Worm (Caenorhabditis elegans) whole organism, mixed stage, embryonic: Measurements from ENCODE around the gene F31B12.4.

ENCODE experiments used
- elt-1 ChIP-seq: sonication (generic microtip); optimal IDR thresholded peaks from 2 replicates; lab custom pipeline; 2017; ENCODE audit warnings: missing genetic modification characterization, mild to moderate bottlenecking, missing compliant biosample characterization, antibody characterized with exemption, moderate library complexity, borderline replicate concordance; ENCODE audit not compliant: insufficient read depth
- elt-3 ChIP-seq: fragments of 150-350 bp; optimal IDR thresholded peaks from 2 replicates; lab custom pipeline; 2014; ENCODE audit warnings: missing biosample characterization, missing genetic modification characterization
- mep-1 ChIP-seq: fragments of 150-350 bp; optimal IDR thresholded peaks from 2 replicates; lab custom pipeline; 2017; ENCODE audit warnings: missing biosample characterization, missing genetic modification reagents, missing genetic modification characterization, inconsistent platforms
- nhr-12 ChIP-seq: fragments of 150-350 bp; optimal IDR thresholded peaks from 2 replicates; lab custom pipeline; 2014; ENCODE audit warnings: missing biosample characterization, missing genetic modification characterization
- nhr-237 ChIP-seq: fragments of 150-350 bp; optimal IDR thresholded peaks from 2 replicates; lab custom pipeline; 2014; ENCODE audit warnings: missing biosample characterization, missing genetic modification characterization
- nhr-28 ChIP-seq: fragments of 150-350 bp; optimal IDR thresholded peaks from 2 replicates; lab custom pipeline; 2014; ENCODE audit warnings: missing biosample characterization, missing genetic modification characterization
- pha-4 ChIP-seq: fragments of 150-350 bp; optimal IDR thresholded peaks from 2 replicates; lab custom pipeline; 2018; ENCODE audit warnings: missing biosample characterization, missing genetic modification reagents, missing genetic modification characterization
- sem-2 ChIP-seq: fragments of 200-800 bp; sonication (Bioruptor generic); optimal IDR thresholded peaks from 2 replicates; lab custom pipeline; 2018; ENCODE audit warnings: mild to moderate bottlenecking, missing genetic modification characterization, missing compliant biosample characterization
- snpc-4 ChIP-seq: fragments of 150-350 bp; optimal IDR thresholded peaks from 2 replicates; lab custom pipeline; 2014; ENCODE audit warnings: missing biosample characterization, missing genetic modification characterization
- unc-39 ChIP-seq: fragments of 150-350 bp; optimal IDR thresholded peaks from 2 replicates; lab custom pipeline; 2014; ENCODE audit warnings: missing biosample characterization, missing genetic modification characterization
- unc-62 ChIP-seq: fragments of 150-350 bp; optimal IDR thresholded peaks from 2 replicates; lab custom pipeline; 2014; ENCODE audit warnings: missing biosample characterization, missing genetic modification reagents, missing genetic modification characterization
- ztf-11 ChIP-seq: fragments of 150-350 bp; optimal IDR thresholded peaks from 2 replicates; lab custom pipeline; 2014; ENCODE audit warnings: missing biosample characterization, missing genetic modification characterization

DNA sequence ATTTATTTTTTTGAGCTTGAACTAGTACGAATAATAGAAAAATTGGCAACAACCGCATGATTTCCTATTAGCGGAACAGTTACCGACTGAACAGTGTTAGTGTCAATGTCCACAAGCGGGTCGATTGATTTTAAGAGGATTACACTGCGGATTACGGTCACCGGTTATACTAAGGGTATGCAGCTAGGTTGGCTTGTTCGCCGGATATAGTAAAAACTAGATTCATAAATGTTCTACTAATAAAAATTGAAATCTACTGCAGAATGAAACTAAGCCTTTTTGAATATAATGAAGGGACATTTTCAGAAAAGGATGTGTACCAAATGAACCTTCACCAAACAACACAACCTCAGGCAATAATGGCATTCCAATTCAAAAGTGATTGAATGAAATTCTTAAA is 46.9 kb upstream of the F31B12.4 start, which contains the start of gene R07A4.4:
- TF ChIP-seq mep-1 (tag; lab: Kevin White, UChicago) (no peak), snpc-4 (tag; lab: Kevin White, UChicago) (no peak), ztf-11 (tag; lab: Kevin White, UChicago) (no peak), nhr-12 (tag; lab: Kevin White, UChicago) (no peak), elt-1 (no peak), nhr-237 (no peak), pha-4 (tag; lab: Kevin White, UChicago) (no peak), unc-39 (tag; lab: Kevin White, UChicago) (no peak), nhr-28 (tag; lab: Kevin White, UChicago) (no peak), unc-62 (GFP tag; lab: Kevin White, UChicago) (no peak), elt-3 (no peak), sem-2 (GFP tag; lab: Kevin White, UChicago) (no peak)
